Worm (Caenorhabditis elegans) whole organism, L2 larva: Measurements from ENCODE around the gene sru-48.

ENCODE experiments used
- F13H6.1 ChIP-seq: sonication (generic microtip); optimal IDR thresholded peaks from 2 replicates; lab custom pipeline; 2016; ENCODE audit warnings: missing genetic modification characterization, missing compliant biosample characterization
- aly-2 ChIP-seq: fragments of 150-350 bp; optimal IDR thresholded peaks from 2 replicates; lab custom pipeline; 2014; ENCODE audit warnings: missing biosample characterization, missing genetic modification characterization
- ama-1 ChIP-seq: fragments of 150-350 bp; optimal IDR thresholded peaks from 2 replicates; lab custom pipeline; 2018; ENCODE audit warnings: inconsistent platforms
- ceh-82 ChIP-seq: fragments of 150-350 bp; optimal IDR thresholded peaks from 2 replicates; lab custom pipeline; 2014; ENCODE audit warnings: missing biosample characterization, missing genetic modification characterization
- nhr-25 ChIP-seq: fragments of 150-350 bp; sonication (generic microtip); optimal IDR thresholded peaks from 3 replicates; lab custom pipeline; 2014; ENCODE audit warnings: missing biosample characterization, missing genetic modification characterization
- peb-1 ChIP-seq: fragments of 150-350 bp; optimal IDR thresholded peaks from 2 replicates; lab custom pipeline; 2014; ENCODE audit warnings: missing biosample characterization, missing genetic modification characterization
- snpc-4 ChIP-seq: fragments of 150-350 bp; optimal IDR thresholded peaks from 2 replicates; lab custom pipeline; 2014; ENCODE audit warnings: missing biosample characterization, missing genetic modification characterization
- zag-1 ChIP-seq: fragments of 150-350 bp; optimal IDR thresholded peaks from 2 replicates; lab custom pipeline; 2014; ENCODE audit warnings: missing biosample characterization, missing genetic modification characterization

DNA sequence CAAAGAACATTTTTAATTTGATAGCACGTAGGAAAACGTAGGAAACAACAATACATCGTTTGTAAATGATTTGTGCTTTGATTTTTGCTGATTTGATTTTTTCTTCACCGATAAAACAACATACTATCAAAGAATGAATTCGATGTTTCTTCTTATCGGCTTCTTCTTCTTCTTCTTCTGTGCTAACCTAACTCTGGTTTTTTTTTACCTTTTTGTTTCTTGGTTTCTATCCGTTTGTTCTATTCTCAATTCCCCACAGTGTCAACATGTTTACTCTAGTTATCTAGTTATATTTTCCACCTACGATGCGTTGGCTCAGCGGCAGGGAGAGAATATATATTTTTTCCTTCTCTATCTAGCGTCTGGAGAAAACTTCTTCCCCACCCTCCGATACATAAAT lies 27.8 kb downstream of the sru-48 start:
- TF ChIP-seq snpc-4 (tag; lab: Kevin White, UChicago) (no peak), aly-2 (tag; lab: Kevin White, UChicago) (no peak), F13H6.1 (tag; lab: Kevin White, UChicago) (no peak), ama-1 (lab: Kevin White, UChicago) (no peak), peb-1 (tag; lab: Kevin White, UChicago) (no peak), zag-1 (tag; lab: Kevin White, UChicago) (no peak), nhr-25 (tag; lab: Kevin White, UChicago) (no peak), ceh-82 (tag; lab: Kevin White, UChicago) (no peak)
